Worm (Caenorhabditis elegans) whole organism, L4/young adult: Measurements from ENCODE around the gene rtfo-1.

ENCODE experiments used
- W03F9.2 ChIP-seq: fragments of 150-350 bp; optimal IDR thresholded peaks from 2 replicates; lab custom pipeline; 2014; ENCODE audit warnings: missing biosample characterization, missing genetic modification characterization
- dao-5 ChIP-seq: sonication (generic microtip); optimal IDR thresholded peaks from 2 replicates; lab custom pipeline; 2016; ENCODE audit warnings: missing genotype, missing genetic modification characterization, moderate library complexity, missing compliant biosample characterization
- him-1 ChIP-seq: sonication (generic microtip); optimal IDR thresholded peaks from 2 replicates; lab custom pipeline; 2016; ENCODE audit warnings: missing genotype, missing genetic modification reagents, missing genetic modification characterization, missing compliant biosample characterization

The rtfo-1 gene

ce11 chrV:9531477-9531876, 51.0 kb downstream of the rtfo-1 start, which contains the start of the genes C50F4.10 and pfk-1.2:
Gene C50F4.10 (minus strand): TSS chrV:9531577.
Gene pfk-1.2 (plus strand): TSS chrV:9531801.
- no peak for TF ChIP-seq dao-5 (tag; lab: Kevin White, UChicago)
- TF ChIP-seq W03F9.2 (tag; lab: Kevin White, UChicago) = no peak
- TF ChIP-seq him-1 (tag; lab: Kevin White, UChicago) = no peak
